Worm (Caenorhabditis elegans) whole organism, midembryonic: ENCODE data around the gene T11F8.4.

Experiments
- T22C8.4 ChIP-seq: fragments of 200-800 bp; sonication (Bioruptor generic); IDR thresholded peaks from 2 replicates; pipeline ENCODE4 v1.3.6; 2022; ENCODE audit warnings: missing genetic modification characterization, missing compliant biosample characterization
- cog-1 ChIP-seq: sonication (generic microtip); optimal IDR thresholded peaks from 2 replicates; lab custom pipeline; 2016; ENCODE audit warnings: missing genetic modification characterization, missing compliant biosample characterization
- flt-1 ChIP-seq: fragments of 200-800 bp; sonication (Bioruptor generic); IDR thresholded peaks from 2 replicates; pipeline ENCODE4 v1.3.6; 2022; ENCODE audit warnings: missing genetic modification characterization, missing compliant biosample characterization
- klf-2 ChIP-seq: fragments of 200-800 bp; sonication (Bioruptor generic); conservative IDR thresholded peaks from 2 replicates; pipeline ENCODE4 v1.3.6; 2022; ENCODE audit warnings: missing genetic modification reagents, missing genetic modification characterization, missing compliant biosample characterization
- med-1 ChIP-seq: sonication (generic microtip); optimal IDR thresholded peaks from 2 replicates; lab custom pipeline; 2017; ENCODE audit warnings: missing genetic modification characterization, mild to moderate bottlenecking, missing compliant biosample characterization, antibody characterized with exemption, missing genetic modification reagents; ENCODE audit not compliant: insufficient read depth
- ztf-23 ChIP-seq: fragments of 200-800 bp; sonication (Bioruptor generic); IDR thresholded peaks from 2 replicates; pipeline ENCODE4 v1.3.6; 2022; ENCODE audit warnings: missing genetic modification reagents, missing genetic modification characterization, missing compliant biosample characterization

DNA sequence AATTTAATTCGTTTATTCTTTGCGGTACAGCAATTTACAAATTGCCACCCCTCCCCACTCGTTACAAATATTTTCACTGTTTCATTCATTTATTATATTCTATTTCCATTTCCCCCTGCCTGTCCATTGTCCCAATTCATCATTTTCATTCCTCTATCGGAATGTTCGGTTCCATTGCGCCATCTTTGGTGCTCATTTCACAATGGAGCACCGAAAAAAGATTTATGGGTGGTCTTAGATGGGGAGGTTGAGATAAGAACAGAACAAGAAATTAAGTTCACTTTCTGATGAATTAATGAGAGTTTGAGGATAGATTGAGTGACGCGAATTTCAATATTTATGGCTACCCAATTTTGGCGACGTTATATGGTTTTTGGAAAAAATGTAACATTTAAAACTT lies 15.8 kb upstream of the T11F8.4 start:
- TF ChIP-seq ztf-23 (GFP tag; lab: Robert Waterston, UW): no peak
- no peak for TF ChIP-seq flt-1 (GFP tag; lab: Robert Waterston, UW)
- no peak for TF ChIP-seq cog-1 (tag; lab: Kevin White, UChicago)
- TF ChIP-seq T22C8.4: no peak
- no peak for TF ChIP-seq klf-2 (GFP tag; lab: Robert Waterston, UW)
- TF ChIP-seq med-1 (GFP tag; lab: Kevin White, UChicago): no peak
